Fruit fly (Drosophila melanogaster) whole organism, embryonic: ENCODE results near the gene Phyhd1.
A peak's percentile ranks its signal among the peaks of the same experiment; 100 is the strongest.

Experiments used
- Aef1 ChIP-seq: fragments of 200-800 bp; sonication (Bioruptor generic); IDR thresholded peaks from 3 replicates; pipeline ENCODE4 v1.3.6; 2022; ENCODE audit warnings: missing biosample characterization, missing genetic modification characterization
- Bgb ChIP-seq: fragments of 200-800 bp; sonication (Bioruptor generic); IDR thresholded peaks from 2 replicates; pipeline ENCODE4 v1.3.6; 2022; ENCODE audit warnings: missing biosample characterization, missing genetic modification characterization; ENCODE audit not compliant: partially characterized antibody
- C15 ChIP-seq: fragments of 200-800 bp; sonication (Bioruptor generic); IDR thresholded peaks from 3 replicates; pipeline ENCODE4 v1.3.6; 2022; ENCODE audit warnings: missing biosample characterization, missing genetic modification characterization
- CG10209 ChIP-seq: fragments of 200-800 bp; sonication (Bioruptor generic); optimal IDR thresholded peaks from 3 replicates; lab custom pipeline; 2017; ENCODE audit warnings: missing biosample characterization, mild to moderate bottlenecking, missing genetic modification characterization, missing genetic modification reagents
- CG10366 ChIP-seq: fragments of 200-800 bp; sonication (Bioruptor generic); IDR thresholded peaks from 2 replicates; pipeline ENCODE4 v1.3.6; 2022; ENCODE audit warnings: missing biosample characterization, missing genetic modification characterization
- CG11504 ChIP-seq: fragments of 200-800 bp; sonication (Bioruptor generic); optimal IDR thresholded peaks from 3 replicates; lab custom pipeline; 2019; ENCODE audit warnings: missing biosample characterization, mild to moderate bottlenecking, missing genetic modification characterization, moderate library complexity
- CG12104 ChIP-seq: fragments of 200-800 bp; sonication (Bioruptor generic); optimal IDR thresholded peaks from 3 replicates; lab custom pipeline; 2016; ENCODE audit warnings: missing biosample characterization, missing genetic modification characterization
- CG18476 ChIP-seq: fragments of 200-800 bp; sonication (Bioruptor generic); optimal IDR thresholded peaks from 2 replicates; lab custom pipeline; 2016; ENCODE audit warnings: missing biosample characterization, mild to moderate bottlenecking, missing genetic modification characterization
- CG2120 ChIP-seq: fragments of 200-800 bp; sonication (Bioruptor generic); optimal IDR thresholded peaks from 3 replicates; lab custom pipeline; 2016; ENCODE audit warnings: missing biosample characterization, missing genetic modification characterization
- CG2199 ChIP-seq: fragments of 200-800 bp; sonication (Bioruptor generic); IDR thresholded peaks from 3 replicates; pipeline ENCODE4 v1.3.6; 2022; ENCODE audit warnings: missing biosample characterization, missing genetic modification characterization
- CG32532 ChIP-seq: fragments of 200-800 bp; sonication (Bioruptor generic); IDR thresholded peaks from 2 replicates; pipeline ENCODE4 v1.3.6; 2022; ENCODE audit warnings: missing biosample characterization, missing genetic modification characterization
- CG3281 ChIP-seq: fragments of 200-800 bp; sonication (Bioruptor generic); optimal IDR thresholded peaks from 3 replicates; lab custom pipeline; 2017; ENCODE audit warnings: missing biosample characterization, mild to moderate bottlenecking, missing genetic modification characterization
- CG34376 ChIP-seq: fragments of 200-800 bp; sonication (Bioruptor generic); optimal IDR thresholded peaks from 2 replicates; lab custom pipeline; 2018; ENCODE audit warnings: missing biosample characterization, mild to moderate bottlenecking, missing genetic modification characterization
- CG34422 ChIP-seq: fragments of 200-800 bp; sonication (Bioruptor generic); IDR thresholded peaks from 3 replicates; pipeline ENCODE4 v1.3.6; 2022; ENCODE audit warnings: missing biosample characterization, missing genetic modification characterization
- CG43689 ChIP-seq: fragments of 200-800 bp; sonication (Bioruptor generic); IDR thresholded peaks from 2 replicates; pipeline ENCODE4 v1.3.6; 2022; ENCODE audit warnings: missing biosample characterization, missing genetic modification characterization
- CG6813 ChIP-seq: fragments of 200-800 bp; sonication (Bioruptor generic); optimal IDR thresholded peaks from 2 replicates; lab custom pipeline; 2017; ENCODE audit warnings: missing biosample characterization, missing genetic modification characterization, mild to moderate bottlenecking, moderate library complexity, missing genetic modification reagents
- Dip3 ChIP-seq: fragments of 200-800 bp; sonication (Bioruptor generic); optimal IDR thresholded peaks from 3 replicates; lab custom pipeline; 2016; ENCODE audit warnings: missing biosample characterization, missing genetic modification characterization
- E2f2 ChIP-seq: fragments of 200-800 bp; sonication (Bioruptor generic); IDR thresholded peaks from 2 replicates; pipeline ENCODE4 v1.3.6; 2022; ENCODE audit warnings: missing biosample characterization, missing genetic modification characterization
- HmgD ChIP-seq: fragments of 200-800 bp; sonication (Bioruptor generic); optimal IDR thresholded peaks from 3 replicates; lab custom pipeline; 2016; ENCODE audit warnings: missing biosample characterization, missing genetic modification characterization
- Hmx ChIP-seq: fragments of 200-800 bp; sonication (Bioruptor generic); optimal IDR thresholded peaks from 2 replicates; lab custom pipeline; 2016; ENCODE audit warnings: missing biosample characterization, missing genetic modification characterization
- Hr51 ChIP-seq, 2 experiments: fragments of 200-800 bp; sonication (Bioruptor generic); optimal IDR thresholded peaks; 2 replicates in 1 of 2; 3 replicates in 1 of 2; lab custom pipeline; 2016 to 2018; ENCODE audit warnings: missing biosample characterization in 2 of 2, missing genetic modification characterization in 2 of 2, mild to moderate bottlenecking in 1 of 2, moderate library complexity in 1 of 2
- Pdp1 ChIP-seq, 2 experiments: fragments of 200-800 bp; sonication (Bioruptor generic); optimal IDR thresholded peaks; 3 replicates each; lab custom pipeline; 2016; ENCODE audit warnings: missing biosample characterization in 2 of 2, missing genetic modification characterization in 2 of 2, mild to moderate bottlenecking in 1 of 2, moderate library complexity in 1 of 2
- Rx ChIP-seq: fragments of 200-800 bp; sonication (Bioruptor generic); IDR thresholded peaks from 2 replicates; pipeline ENCODE4 v1.3.6; 2022; ENCODE audit warnings: missing biosample characterization, missing genetic modification characterization
- Scr ChIP-seq: fragments of 200-800 bp; sonication (Bioruptor generic); IDR thresholded peaks from 2 replicates; pipeline ENCODE4 v1.3.6; 2022; ENCODE audit warnings: missing biosample characterization, missing genetic modification characterization; ENCODE audit not compliant: partially characterized antibody
- Sox102F ChIP-seq: fragments of 200-800 bp; sonication (Bioruptor generic); optimal IDR thresholded peaks from 2 replicates; lab custom pipeline; 2018; ENCODE audit warnings: missing biosample characterization, mild to moderate bottlenecking, missing genetic modification characterization, moderate library complexity
- Tbp ChIP-seq: fragments of >200 bp; optimal IDR thresholded peaks from 2 replicates; lab custom pipeline; 2018; ENCODE audit warnings: missing biosample characterization, missing genetic modification characterization
- bbx ChIP-seq: fragments of 200-800 bp; sonication (Bioruptor generic); IDR thresholded peaks from 2 replicates; pipeline ENCODE4 v1.3.6; 2022; ENCODE audit warnings: missing biosample characterization, missing genetic modification characterization; ENCODE audit not compliant: partially characterized antibody
- btn ChIP-seq: fragments of 200-800 bp; sonication (Bioruptor generic); optimal IDR thresholded peaks from 2 replicates; lab custom pipeline; 2016; ENCODE audit warnings: missing biosample characterization, missing genetic modification characterization
- chinmo ChIP-seq: fragments of 200-800 bp; sonication (Bioruptor generic); IDR thresholded peaks from 4 replicates; pipeline ENCODE4 v1.3.6; 2022; ENCODE audit warnings: missing biosample characterization, missing genetic modification characterization; ENCODE audit not compliant: partially characterized antibody
- crc ChIP-seq: fragments of 200-800 bp; sonication (Bioruptor generic); optimal IDR thresholded peaks from 2 replicates; lab custom pipeline; 2016; ENCODE audit warnings: missing biosample characterization, missing genetic modification characterization
- dati ChIP-seq: fragments of 200-800 bp; sonication (Bioruptor generic); IDR thresholded peaks from 2 replicates; pipeline ENCODE4 v1.3.6; 2022; ENCODE audit warnings: missing biosample characterization, missing genetic modification characterization
- dpn ChIP-seq, 2 experiments: fragments of 200-800 bp; sonication (Bioruptor generic); optimal IDR thresholded peaks; 3 replicates each; lab custom pipeline; 2016; ENCODE audit warnings: missing biosample characterization in 2 of 2, missing genetic modification characterization in 2 of 2
- gcm ChIP-seq: fragments of 200-800 bp; sonication (Bioruptor generic); optimal IDR thresholded peaks from 2 replicates; lab custom pipeline; 2019; ENCODE audit warnings: missing biosample characterization, mild to moderate bottlenecking, missing genetic modification characterization, moderate library complexity
- gfzf ChIP-seq: fragments of 200-800 bp; sonication (Bioruptor generic); optimal IDR thresholded peaks from 2 replicates; lab custom pipeline; 2016; ENCODE audit warnings: missing biosample characterization, mild to moderate bottlenecking, missing genetic modification characterization, moderate library complexity
- grn ChIP-seq: fragments of 200-800 bp; sonication (Bioruptor generic); optimal IDR thresholded peaks from 3 replicates; lab custom pipeline; 2017; ENCODE audit warnings: missing biosample characterization, missing genetic modification characterization
- gt ChIP-seq: fragments of 200-800 bp; sonication (Bioruptor generic); IDR thresholded peaks from 2 replicates; pipeline ENCODE4 v1.3.6; 2022; ENCODE audit warnings: missing biosample characterization, missing genetic modification characterization
- hkb ChIP-seq, 2 experiments: fragments of 200-800 bp in 1 of 2; fragments of >200 bp in 1 of 2; sonication (Bioruptor generic) in 1 of 2; IDR thresholded peaks in 1 of 2; optimal IDR thresholded peaks in 1 of 2; 2 replicates each; pipeline versions ENCODE4 v1.3.6 to Lab custom; 2017 to 2022; ENCODE audit warnings: missing biosample characterization in 1 of 2, missing genetic modification characterization in 1 of 2
- jigr1 ChIP-seq: fragments of 200-800 bp; sonication (Bioruptor generic); IDR thresholded peaks from 3 replicates; pipeline ENCODE4 v1.3.6; 2022; ENCODE audit warnings: missing biosample characterization, missing genetic modification characterization
- lilli ChIP-seq: fragments of 200-800 bp; sonication (Bioruptor generic); optimal IDR thresholded peaks from 3 replicates; lab custom pipeline; 2016; ENCODE audit warnings: missing biosample characterization, missing genetic modification characterization
- lov ChIP-seq, 2 experiments: fragments of 200-800 bp in 1 of 2; fragments of >200 bp in 1 of 2; sonication (Bioruptor generic) in 1 of 2; IDR thresholded peaks in 1 of 2; optimal IDR thresholded peaks in 1 of 2; 2 replicates in 1 of 2; 3 replicates in 1 of 2; pipeline versions ENCODE4 v1.3.6 to Lab custom; 2017 to 2022; ENCODE audit warnings: missing biosample characterization in 1 of 2, missing genetic modification characterization in 1 of 2
- luna ChIP-seq: fragments of 200-800 bp; sonication (Bioruptor generic); optimal IDR thresholded peaks from 2 replicates; lab custom pipeline; 2016; ENCODE audit warnings: missing biosample characterization, missing genetic modification characterization
- onecut ChIP-seq: fragments of 200-800 bp; sonication (Bioruptor generic); IDR thresholded peaks from 2 replicates; pipeline ENCODE4 v1.3.6; 2022; ENCODE audit warnings: missing biosample characterization, missing genetic modification characterization
- row ChIP-seq: fragments of 200-800 bp; sonication (Bioruptor generic); IDR thresholded peaks from 3 replicates; pipeline ENCODE4 v1.3.6; 2022; ENCODE audit warnings: missing biosample characterization, missing genetic modification characterization
- sens ChIP-seq: fragments of 200-800 bp; sonication (Bioruptor generic); peaks from one replicate; lab custom pipeline; 2016; ENCODE audit warnings: missing biosample characterization, missing genetic modification characterization
- slbo ChIP-seq: fragments of 200-800 bp; sonication (Bioruptor generic); IDR thresholded peaks from 2 replicates; pipeline ENCODE4 v1.3.6; 2022; ENCODE audit warnings: missing biosample characterization, missing genetic modification characterization
- tup ChIP-seq: fragments of 200-800 bp; sonication (Bioruptor generic); optimal IDR thresholded peaks from 2 replicates; lab custom pipeline; 2016; ENCODE audit warnings: missing biosample characterization, mild to moderate bottlenecking, missing genetic modification characterization, moderate library complexity
- twi ChIP-seq: fragments of 200-800 bp; optimal IDR thresholded peaks from 2 replicates; lab custom pipeline; 2019; ENCODE audit warnings: missing biosample characterization, mild to moderate bottlenecking, missing genetic modification characterization, moderate library complexity
- usp ChIP-seq: fragments of >200 bp; optimal IDR thresholded peaks from 2 replicates; lab custom pipeline; 2017; ENCODE audit warnings: missing biosample characterization, missing genetic modification characterization
- vvl ChIP-seq: fragments of 200-800 bp; sonication (Bioruptor generic); IDR thresholded peaks from 2 replicates; pipeline ENCODE4 v1.3.6; 2022; ENCODE audit warnings: missing biosample characterization, missing genetic modification characterization

Phyhd1 gene

dm6 chr3R:10679911-10680310, 814 bp downstream of the Phyhd1 start:
- no peak for TF ChIP-seq CG6813 (GFP tag; lab: Kevin White, UChicago)
- TF ChIP-seq Aef1 (GFP tag; lab: Robert Waterston, UW), result no peak
- TF ChIP-seq bbx, result no peak
- no peak for TF ChIP-seq Hmx (GFP tag; lab: Kevin White, UChicago)
- TF ChIP-seq grn (GFP tag; lab: Kevin White, UChicago), result no peak
- 0 out of 4 replicates have a peak, but pooled peaks have one; percentile 38 for TF ChIP-seq chinmo
- TF ChIP-seq CG2199, result peak; percentile 51; the same call in 1 of the 3 replicates
- TF ChIP-seq CG34422, result no peak
- TF ChIP-seq Scr (GFP tag; lab: Robert Waterston, UW), result no peak
- no peak for TF ChIP-seq crc (GFP tag; lab: Kevin White, UChicago)
- TF ChIP-seq sens (GFP tag; lab: Kevin White, UChicago), result peak; percentile 46
- TF ChIP-seq CG18476 (GFP tag; lab: Kevin White, UChicago), result no peak
- TF ChIP-seq C15 (GFP tag; lab: Robert Waterston, UW), result no peak
- no peak for TF ChIP-seq CG11504
- TF ChIP-seq gcm (GFP tag; lab: Kevin White, UChicago), result peak; percentile 6
- TF ChIP-seq Pdp1 (GFP tag; optimal IDR thresholded peaks at IDR 0.05; lab: Kevin White, UChicago), result peak in 1 of 2 experiments; percentile 63
- no peak for TF ChIP-seq dpn (GFP tag; optimal IDR thresholded peaks at IDR 0.05; lab: Kevin White, UChicago)

- TF ChIP-seq CG2120, result peak; percentile 31
- peak; percentile 30; the same call in 1 of the 2 replicates for TF ChIP-seq CG10366 (GFP tag; lab: Robert Waterston, UW)
- TF ChIP-seq Hr51 (GFP tag; optimal IDR thresholded peaks at IDR 0.05; lab: Kevin White, UChicago), result peak in 1 of 2 experiments; percentile 33
- peak; percentile 56 for TF ChIP-seq row (GFP tag; lab: Robert Waterston, UW)
- no peak for TF ChIP-seq luna (GFP tag; lab: Kevin White, UChicago)
- TF ChIP-seq CG34376 (GFP tag; lab: Kevin White, UChicago), result no peak
- no peak for TF ChIP-seq usp (GFP tag; lab: Kevin White, UChicago)
- no peak for TF ChIP-seq Bgb (GFP tag; lab: Robert Waterston, UW)
- TF ChIP-seq CG32532 (GFP tag; lab: Robert Waterston, UW), result no peak
- TF ChIP-seq bbx, result no peak
- TF ChIP-seq E2f2 (GFP tag; lab: Robert Waterston, UW), result no peak; the same call in 1 of the 2 replicates
- peak; percentile 44 for TF ChIP-seq slbo (GFP tag; lab: Robert Waterston, UW)
- TF ChIP-seq onecut (GFP tag; lab: Robert Waterston, UW), result no peak
- TF ChIP-seq Dip3, result no peak
- TF ChIP-seq vvl (GFP tag; lab: Robert Waterston, UW), result 0 out of 2 replicates have a peak, but pooled peaks have one; percentile 6
- TF ChIP-seq twi (tag; lab: Kevin White, UChicago), result no peak
- no peak for TF ChIP-seq Tbp (GFP tag; lab: Kevin White, UChicago)
- peak; percentile 5 for TF ChIP-seq lilli (GFP tag; lab: Kevin White, UChicago)
- no peak for TF ChIP-seq dati (GFP tag; lab: Robert Waterston, UW)
- TF ChIP-seq btn, result no peak
- no peak for TF ChIP-seq HmgD (GFP tag; lab: Kevin White, UChicago)
- TF ChIP-seq gfzf (GFP tag; lab: Kevin White, UChicago), result no peak
- TF ChIP-seq CG3281 (GFP tag; lab: Kevin White, UChicago), result no peak
- TF ChIP-seq Rx, result no peak
- TF ChIP-seq gt (GFP tag; lab: Robert Waterston, UW), result no peak
- no peak for TF ChIP-seq hkb (optimal IDR thresholded peaks at IDR 0.05; lab: Kevin White, UChicago)
- no peak for TF ChIP-seq hkb (GFP tag; IDR thresholded peaks at IDR 0.05; lab: Robert Waterston, UW)
- TF ChIP-seq CG12104 (GFP tag; lab: Kevin White, UChicago), result no peak
- no peak for TF ChIP-seq jigr1
- 0 out of 2 replicates have a peak, but pooled peaks have one; percentile 7 for TF ChIP-seq CG43689 (GFP tag; lab: Robert Waterston, UW)
- TF ChIP-seq tup (GFP tag; lab: Kevin White, UChicago), result no peak
- TF ChIP-seq CG10209 (GFP tag; lab: Kevin White, UChicago), result peak; percentile 3
- peak; percentile 27 for TF ChIP-seq Sox102F (GFP tag; lab: Kevin White, UChicago)
- TF ChIP-seq lov (optimal IDR thresholded peaks at IDR 0.05; lab: Kevin White, UChicago), result no peak
- no peak for TF ChIP-seq lov (GFP tag; IDR thresholded peaks at IDR 0.05; lab: Robert Waterston, UW)
Observed at dm6 chr3R:10678935-10679565, 1.7 kb downstream of the Phyhd1 start.
